Worm (Caenorhabditis elegans) whole organism, L4/young adult: Measurements from ENCODE around the gene K03H6.4.

Source experiments
- W03F9.2 ChIP-seq: fragments of 150-350 bp; optimal IDR thresholded peaks from 2 replicates; lab custom pipeline; 2014; ENCODE audit warnings: missing biosample characterization, missing genetic modification characterization
- dao-5 ChIP-seq: sonication (generic microtip); optimal IDR thresholded peaks from 2 replicates; lab custom pipeline; 2016; ENCODE audit warnings: missing genotype, missing genetic modification characterization, moderate library complexity, missing compliant biosample characterization
- him-1 ChIP-seq: sonication (generic microtip); optimal IDR thresholded peaks from 2 replicates; lab custom pipeline; 2016; ENCODE audit warnings: missing genotype, missing genetic modification reagents, missing genetic modification characterization, missing compliant biosample characterization

The K03H6.4 gene

ce11 chrIV:1475009-1475408, 46.1 kb downstream of the K03H6.4 start, which contains the start of gene Y77E11A.12:
Y77E11A.12 (minus strand) TSS chrIV:1475109.
- TF ChIP-seq W03F9.2 (tag; lab: Kevin White, UChicago) (no peak), him-1 (no peak), dao-5 (no peak)

DNA sequence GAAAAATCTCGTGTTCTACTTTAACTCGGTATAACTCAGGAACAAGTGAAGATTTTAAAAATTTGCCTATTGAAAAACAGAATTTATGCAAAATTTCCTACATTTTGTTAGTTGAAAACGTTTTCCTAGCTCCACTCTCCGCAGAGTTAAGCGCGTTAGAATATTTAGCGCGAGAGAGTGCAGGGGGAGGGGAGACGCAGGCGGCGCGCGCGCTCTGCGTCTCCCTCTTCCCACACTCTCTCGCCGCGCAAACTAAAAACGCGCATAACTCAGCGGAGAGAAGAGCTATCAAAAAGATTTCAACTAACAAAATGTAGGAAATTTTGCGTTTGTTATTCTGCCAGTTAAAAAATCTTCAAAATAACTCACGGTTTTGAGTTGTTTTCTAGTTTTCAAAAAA, 49.0 kb downstream of the K03H6.4 start:
- TF ChIP-seq him-1 (no peak), W03F9.2 (tag; lab: Kevin White, UChicago) (no peak)

DNA sequence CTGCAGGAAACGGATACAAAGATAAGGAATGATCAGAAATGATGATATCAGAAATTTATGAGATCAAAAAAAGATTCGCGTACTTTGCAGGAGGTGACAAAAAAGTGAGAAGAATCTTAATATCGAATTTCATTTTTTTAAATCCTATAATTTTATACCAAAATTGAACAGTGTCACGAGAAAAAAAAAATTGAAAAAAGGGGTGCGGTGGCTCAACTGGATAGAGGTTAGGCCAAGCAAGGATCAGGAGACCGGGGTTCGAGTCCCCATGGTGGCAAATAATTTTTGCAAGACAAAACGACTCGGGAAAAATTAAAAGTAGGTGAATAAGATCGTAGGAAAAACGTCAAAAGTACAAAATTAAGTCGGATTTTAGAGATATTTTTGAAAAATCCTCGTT, 50.8 kb downstream of the K03H6.4 start:
- TF ChIP-seq W03F9.2 (tag; lab: Kevin White, UChicago) (no peak), dao-5 (no peak), him-1 (no peak)

DNA sequence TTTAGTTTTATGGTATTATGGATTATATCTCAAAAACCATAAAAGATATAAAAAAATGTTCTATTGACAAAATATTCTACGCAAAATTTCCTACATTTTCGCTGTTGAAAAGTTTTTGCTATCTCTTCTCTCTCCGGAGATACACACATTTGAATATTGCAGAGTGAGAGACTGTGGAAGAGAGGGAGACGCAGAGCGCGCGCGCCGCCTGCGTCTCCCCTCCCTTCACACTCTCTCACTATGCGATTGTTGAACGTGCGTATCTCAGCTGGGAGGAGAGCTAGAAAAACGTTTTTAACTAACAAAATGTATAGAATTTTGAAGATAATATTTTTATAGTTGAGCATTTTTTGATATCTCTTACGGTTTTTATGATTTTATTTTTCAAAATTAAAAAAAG, 52.0 kb downstream of the K03H6.4 start:
- no peak for TF ChIP-seq W03F9.2 (tag; lab: Kevin White, UChicago)
- no peak for TF ChIP-seq him-1
- no peak for TF ChIP-seq dao-5
